Fruit fly (Drosophila melanogaster): ENCODE results near the gene pasi2.

dm6 chr3R:9353276-9353652 is 18.3 kb downstream of the pasi2 start:
- TF ChIP-seq CG8478 (optimal IDR thresholded peaks at IDR 0.05) (no peak), CTCF (optimal IDR thresholded peaks at IDR 0.05) (no peak)

Measured in S2 (cell line).